Worm (Caenorhabditis elegans): ENCODE measurements around the gene plc-3.

plc-3 gene

DNA sequence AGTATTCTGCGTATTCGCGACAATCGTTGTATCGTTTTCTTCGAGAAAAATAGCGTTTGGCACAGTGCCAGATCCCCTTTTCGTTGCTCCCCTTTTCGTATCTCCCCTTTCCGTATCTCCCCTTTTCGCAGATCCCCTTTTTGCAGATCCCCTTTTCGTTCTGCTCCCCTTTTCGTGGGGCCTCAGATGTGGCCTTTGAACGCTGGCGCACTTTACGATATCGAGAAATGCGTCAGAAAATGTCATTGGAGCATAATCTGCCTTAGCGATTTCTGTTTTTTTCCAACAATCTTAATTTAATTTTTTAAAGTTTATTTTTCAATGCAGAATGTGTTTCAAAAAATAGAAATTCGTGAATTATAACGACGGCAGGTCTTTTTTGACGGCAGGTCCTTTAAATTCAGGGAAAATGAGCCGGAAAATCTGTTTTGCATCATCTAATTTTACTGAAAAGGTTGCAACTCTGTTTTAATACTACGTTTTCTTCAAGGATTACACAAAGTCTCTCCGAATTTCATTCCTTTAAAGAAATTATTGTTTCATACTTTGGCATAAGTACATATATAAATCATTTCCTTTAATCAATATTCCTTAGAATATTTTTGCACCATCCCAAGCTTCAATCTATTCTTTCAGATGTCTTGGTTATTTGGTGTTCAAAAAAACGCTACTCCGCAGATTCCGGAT, 25.8 kb downstream of the plc-3 start, which contains the start of gene atad-3 (continued):
- TF ChIP-seq ceh-58 (GFP tag; IDR thresholded peaks at IDR 0.05) (no peak), ceh-91 (GFP tag; IDR thresholded peaks at IDR 0.05) (peak; percentile 93), ceh-79 (tag; optimal IDR thresholded peaks at IDR 0.05) (no peak), B0261.1 (tag; optimal IDR thresholded peaks at IDR 0.05) (peak; percentile 10), Y95B8A.8 (GFP tag; IDR thresholded peaks at IDR 0.05) (peak; percentile 97), hmg-20 (GFP tag; IDR thresholded peaks at IDR 0.05) (peak; percentile 87), dpl-1 (GFP tag; optimal IDR thresholded peaks at IDR 0.05) (peak; percentile 24), T07F8.4 (tag; optimal IDR thresholded peaks at IDR 0.05) (peak; percentile 36), ceh-27 (GFP tag; optimal IDR thresholded peaks at IDR 0.05) (peak; percentile 94), athp-1 (tag; optimal IDR thresholded peaks at IDR 0.05) (peak; percentile 84), hrde-1 (tag; optimal IDR thresholded peaks at IDR 0.05; ENCODE audit: borderline replicate concordance) (peak; percentile 33), F49E8.2 (tag; optimal IDR thresholded peaks at IDR 0.05; ENCODE audit: insufficient read depth) (peak; percentile 49), ztf-18 (tag; optimal IDR thresholded peaks at IDR 0.05) (peak; percentile 98), hmg-1.2 (GFP tag; IDR thresholded peaks at IDR 0.05) (peak; percentile 78), ztf-28 (GFP tag; IDR thresholded peaks at IDR 0.05) (peak; percentile 98), madf-6 (GFP tag; IDR thresholded peaks at IDR 0.05) (peak; percentile 81), mes-4 (tag; optimal IDR thresholded peaks at IDR 0.05) (no peak), hlh-26 (GFP tag; conservative IDR thresholded peaks at IDR 0.05) (no peak), akir-1 (GFP tag; optimal IDR thresholded peaks at IDR 0.05) (peak; percentile 77), ccch-3 (GFP tag; optimal IDR thresholded peaks at IDR 0.05) (peak; percentile 40), ama-1 (optimal IDR thresholded peaks at IDR 0.05) (no peak), ama-1 (GFP tag; optimal IDR thresholded peaks at IDR 0.05) (no peak), ekl-4 (GFP tag; IDR thresholded peaks at IDR 0.05) (peak; percentile 94), chd-7 (tag; optimal IDR thresholded peaks at IDR 0.05) (peak; percentile 83), snpc-4 (GFP tag; optimal IDR thresholded peaks at IDR 0.05) (peak; percentile 23), snpc-4 (tag; optimal IDR thresholded peaks at IDR 0.05) (peak; percentile 21 to 69 (median 52)), lsl-1 (GFP tag; optimal IDR thresholded peaks at IDR 0.05) (peak; percentile 66), egl-44 (GFP tag; IDR thresholded peaks at IDR 0.05) (peak; percentile 85), lin-40 (tag; optimal IDR thresholded peaks at IDR 0.05) (peak; percentile 73), bed-2 (GFP tag; IDR thresholded peaks at IDR 0.05) (peak; percentile 97), sdz-38 (tag; optimal IDR thresholded peaks at IDR 0.05) (no peak), bed-1 (GFP tag; IDR thresholded peaks at IDR 0.05) (no peak), rpc-1 (optimal IDR thresholded peaks at IDR 0.05) (no peak), rpc-1 (tag; optimal IDR thresholded peaks at IDR 0.05) (no peak), lin-26 (GFP tag; IDR thresholded peaks at IDR 0.05) (peak; percentile 95), him-1 (tag; optimal IDR thresholded peaks at IDR 0.05) (no peak), rcor-1 (GFP tag; IDR thresholded peaks at IDR 0.05) (peak; percentile 97), repo-1 (tag; optimal IDR thresholded peaks at IDR 0.05) (no peak), B0035.1 (tag; optimal IDR thresholded peaks at IDR 0.05) (peak; percentile 20), F37B4.10 (GFP tag; IDR thresholded peaks at IDR 0.05) (0 out of 2 replicates have a peak, but pooled peaks have one; percentile 70), ztf-25 (GFP tag; IDR thresholded peaks at IDR 0.05) (peak; percentile 98), nhr-27 (tag; optimal IDR thresholded peaks at IDR 0.05) (no peak), lir-1 (GFP tag; conservative IDR thresholded peaks at IDR 0.05) (peak; percentile 93), let-607 (tag; optimal IDR thresholded peaks at IDR 0.05) (peak in 1 of 2 experiments; percentile 63), nhr-90 (tag; optimal IDR thresholded peaks at IDR 0.05) (peak; percentile 37), lsy-27 (tag; optimal IDR thresholded peaks at IDR 0.05; ENCODE audit: borderline replicate concordance, insufficient read depth) (no peak), efl-1 (GFP tag; optimal IDR thresholded peaks at IDR 0.05) (peak; percentile 68), egl-18 (GFP tag; IDR thresholded peaks at IDR 0.05) (peak; percentile 83)
